Fruit fly (Drosophila melanogaster) S2 (cell line): ENCODE results near the gene Sytalpha.

Experiments
- CG8478 ChIP-seq: fragments of >200 bp; optimal IDR thresholded peaks from 2 replicates; lab custom pipeline; 2018
- CTCF ChIP-seq, 2 experiments: fragments of >200 bp; optimal IDR thresholded peaks; 2 replicates each; lab custom pipeline; 2018

- TF ChIP-seq CG8478 (lab: Kevin White, UChicago) (no peak), CTCF (optimal IDR thresholded peaks at IDR 0.05; lab: Kevin White, UChicago) (no peak)
Observed at dm6 chr2L:17559275-17559674, 32.8 kb upstream of the Sytalpha start.
